Fruit fly (Drosophila melanogaster) whole organism, prepupa: ENCODE measurements around the gene Mst84B.

ENCODE experiments used
- CG10631 ChIP-seq: fragments of 200-800 bp; sonication (Bioruptor generic); optimal IDR thresholded peaks from 2 replicates; lab custom pipeline; 2016; ENCODE audit warnings: missing biosample characterization, missing genetic modification characterization
- CG10669 ChIP-seq: fragments of 200-800 bp; sonication (Bioruptor generic); optimal IDR thresholded peaks from 3 replicates; lab custom pipeline; 2018; ENCODE audit warnings: missing biosample characterization, mild to moderate bottlenecking, missing genetic modification characterization, moderate library complexity
- CG11762 ChIP-seq: fragments of 200-800 bp; sonication (Bioruptor generic); optimal IDR thresholded peaks from 3 replicates; lab custom pipeline; 2016; ENCODE audit warnings: missing biosample characterization, missing genetic modification characterization; ENCODE audit not compliant: insufficient read depth
- CG1621 ChIP-seq: fragments of 200-800 bp; sonication (Bioruptor generic); optimal IDR thresholded peaks from 3 replicates; lab custom pipeline; 2018; ENCODE audit warnings: missing biosample characterization, mild to moderate bottlenecking, missing genetic modification characterization
- CG16779 ChIP-seq: fragments of 200-800 bp; sonication (Bioruptor generic); optimal IDR thresholded peaks from 3 replicates; lab custom pipeline; 2017; ENCODE audit warnings: missing biosample characterization, mild to moderate bottlenecking, missing genetic modification characterization
- CG3032 ChIP-seq: fragments of 200-800 bp; optimal IDR thresholded peaks from 2 replicates; lab custom pipeline; 2019; ENCODE audit warnings: missing biosample characterization, mild to moderate bottlenecking, missing genetic modification characterization, moderate library complexity
- CG31627 ChIP-seq: fragments of 200-800 bp; sonication (Bioruptor generic); optimal IDR thresholded peaks from 3 replicates; lab custom pipeline; 2016; ENCODE audit warnings: missing biosample characterization, missing genetic modification characterization
- CG32006 ChIP-seq: fragments of 200-800 bp; sonication (Bioruptor generic); optimal IDR thresholded peaks from 3 replicates; lab custom pipeline; 2017; ENCODE audit warnings: missing biosample characterization, mild to moderate bottlenecking, missing genetic modification characterization
- CG34406 ChIP-seq: fragments of 200-800 bp; sonication (Bioruptor generic); optimal IDR thresholded peaks from 3 replicates; lab custom pipeline; 2016; ENCODE audit warnings: missing biosample characterization, missing genetic modification characterization
- CG3919 ChIP-seq: fragments of 200-800 bp; sonication (Bioruptor generic); optimal IDR thresholded peaks from 3 replicates; lab custom pipeline; 2016; ENCODE audit warnings: missing biosample characterization, missing genetic modification characterization
- CG4318 ChIP-seq: fragments of 200-800 bp; sonication (Bioruptor generic); optimal IDR thresholded peaks from 3 replicates; lab custom pipeline; 2017; ENCODE audit warnings: missing biosample characterization, mild to moderate bottlenecking, missing genetic modification characterization
- CG6163 ChIP-seq: fragments of 200-800 bp; sonication (Bioruptor generic); IDR thresholded peaks from 3 replicates; pipeline ENCODE4 v1.3.6; 2022; ENCODE audit warnings: missing biosample characterization, missing genetic modification characterization
- CG6792 ChIP-seq: fragments of 200-800 bp; sonication (Bioruptor generic); optimal IDR thresholded peaks from 3 replicates; lab custom pipeline; 2016; ENCODE audit warnings: missing biosample characterization, missing genetic modification characterization
- CG6808 ChIP-seq: fragments of 200-800 bp; sonication (Bioruptor generic); optimal IDR thresholded peaks from 3 replicates; lab custom pipeline; 2017; ENCODE audit warnings: missing biosample characterization, missing genetic modification characterization, mild to moderate bottlenecking, moderate library complexity, missing genetic modification reagents
- CG6854 ChIP-seq: fragments of 200-800 bp; sonication (Bioruptor generic); optimal IDR thresholded peaks from 2 replicates; lab custom pipeline; 2017; ENCODE audit warnings: missing biosample characterization, mild to moderate bottlenecking, missing genetic modification characterization
- CG7368 ChIP-seq: fragments of 200-800 bp; sonication (Bioruptor generic); optimal IDR thresholded peaks from 3 replicates; lab custom pipeline; 2016; ENCODE audit warnings: missing biosample characterization, missing genetic modification characterization
- CG8119 ChIP-seq: fragments of 200-800 bp; sonication (Bioruptor generic); IDR thresholded peaks from 3 replicates; pipeline ENCODE4 v1.3.6; 2022; ENCODE audit warnings: missing biosample characterization, missing genetic modification characterization
- CG8319 ChIP-seq: fragments of 200-800 bp; sonication (Bioruptor generic); optimal IDR thresholded peaks from 3 replicates; lab custom pipeline; 2016; ENCODE audit warnings: missing biosample characterization, missing genetic modification characterization
- CG8632 ChIP-seq: fragments of 200-800 bp; sonication (Bioruptor generic); optimal IDR thresholded peaks from 3 replicates; lab custom pipeline; 2016; ENCODE audit warnings: missing biosample characterization, missing genetic modification characterization
- CG9139 ChIP-seq: fragments of 200-800 bp; sonication (Bioruptor generic); optimal IDR thresholded peaks from 3 replicates; lab custom pipeline; 2017; ENCODE audit warnings: missing biosample characterization, mild to moderate bottlenecking, missing genetic modification characterization
- Eip75B ChIP-seq: fragments of 200-800 bp; sonication (Bioruptor generic); optimal IDR thresholded peaks from 3 replicates; lab custom pipeline; 2016; ENCODE audit warnings: missing biosample characterization, missing genetic modification characterization
- Eip78C ChIP-seq: fragments of 200-800 bp; sonication (Bioruptor generic); peaks from one replicate; lab custom pipeline; 2016; ENCODE audit warnings: missing biosample characterization, missing genetic modification characterization
- Eip93F ChIP-seq: fragments of 200-800 bp; sonication (Bioruptor generic); optimal IDR thresholded peaks from 2 replicates; lab custom pipeline; 2016; ENCODE audit warnings: missing biosample characterization, mild to moderate bottlenecking, missing genetic modification characterization
- Gug ChIP-seq: fragments of 200-800 bp; sonication (Bioruptor generic); IDR thresholded peaks from 2 replicates; pipeline ENCODE4 v1.3.6; 2022; ENCODE audit warnings: missing biosample characterization, missing genetic modification characterization
- Hr38 ChIP-seq: sonication (Bioruptor generic); optimal IDR thresholded peaks from 2 replicates; lab custom pipeline; 2016; ENCODE audit warnings: missing biosample characterization, missing genetic modification characterization
- Hr4 ChIP-seq: fragments of 200-800 bp; sonication (Bioruptor generic); optimal IDR thresholded peaks from 3 replicates; lab custom pipeline; 2016; ENCODE audit warnings: missing biosample characterization, missing genetic modification characterization
- Lpt ChIP-seq: fragments of 200-800 bp; sonication (Bioruptor generic); optimal IDR thresholded peaks from 3 replicates; lab custom pipeline; 2016; ENCODE audit warnings: missing biosample characterization, missing genetic modification characterization
- Met ChIP-seq: fragments of 200-800 bp; sonication (Bioruptor generic); optimal IDR thresholded peaks from 3 replicates; lab custom pipeline; 2016; ENCODE audit warnings: missing biosample characterization, missing genetic modification characterization
- OdsH ChIP-seq: fragments of 200-800 bp; sonication (Bioruptor generic); optimal IDR thresholded peaks from 3 replicates; lab custom pipeline; 2016; ENCODE audit warnings: missing biosample characterization, missing genetic modification characterization
- Sox102F ChIP-seq: fragments of 200-800 bp; sonication (Bioruptor generic); optimal IDR thresholded peaks from 2 replicates; lab custom pipeline; 2016; ENCODE audit warnings: missing biosample characterization, mild to moderate bottlenecking, missing genetic modification characterization
- Sox14 ChIP-seq: fragments of 200-800 bp; sonication (Bioruptor generic); optimal IDR thresholded peaks from 3 replicates; lab custom pipeline; 2016; ENCODE audit warnings: missing biosample characterization, missing genetic modification characterization
- achi ChIP-seq: fragments of 200-800 bp; sonication (Bioruptor generic); optimal IDR thresholded peaks from 3 replicates; lab custom pipeline; 2016; ENCODE audit warnings: missing biosample characterization, missing genetic modification characterization
- acj6 ChIP-seq: fragments of 200-800 bp; sonication (Bioruptor generic); optimal IDR thresholded peaks from 3 replicates; lab custom pipeline; 2016; ENCODE audit warnings: missing biosample characterization, missing genetic modification characterization
- cyc ChIP-seq: fragments of 200-800 bp; sonication (Bioruptor generic); optimal IDR thresholded peaks from 3 replicates; lab custom pipeline; 2016; ENCODE audit warnings: missing biosample characterization, missing genetic modification characterization
- dsx ChIP-seq: fragments of 200-800 bp; optimal IDR thresholded peaks from 3 replicates; lab custom pipeline; 2019; ENCODE audit warnings: missing biosample characterization, mild to moderate bottlenecking, missing genetic modification characterization, moderate library complexity; ENCODE audit not compliant: poor library complexity, severe bottlenecking
- eg ChIP-seq: fragments of 200-800 bp; sonication (Bioruptor generic); IDR thresholded peaks from 3 replicates; pipeline ENCODE4 v1.3.6; 2022; ENCODE audit warnings: missing biosample characterization, missing genetic modification characterization
- esn ChIP-seq: fragments of 200-800 bp; sonication (Bioruptor generic); optimal IDR thresholded peaks from 2 replicates; lab custom pipeline; 2016; ENCODE audit warnings: missing biosample characterization, mild to moderate bottlenecking, missing genetic modification characterization, moderate library complexity
- fd59A ChIP-seq: fragments of 200-800 bp; sonication (Bioruptor generic); optimal IDR thresholded peaks from 2 replicates; lab custom pipeline; 2017; ENCODE audit warnings: missing biosample characterization, mild to moderate bottlenecking, missing genetic modification characterization, missing genetic modification reagents
- fd85E ChIP-seq: fragments of 200-800 bp; sonication (Bioruptor generic); optimal IDR thresholded peaks from 3 replicates; lab custom pipeline; 2016; ENCODE audit warnings: missing biosample characterization, missing genetic modification characterization
- fkh ChIP-seq: fragments of 200-800 bp; sonication (Bioruptor generic); optimal IDR thresholded peaks from 3 replicates; lab custom pipeline; 2017; ENCODE audit warnings: missing biosample characterization, mild to moderate bottlenecking, missing genetic modification characterization, moderate library complexity
- lz ChIP-seq: fragments of 200-800 bp; sonication (Bioruptor generic); optimal IDR thresholded peaks from 3 replicates; lab custom pipeline; 2016; ENCODE audit warnings: missing biosample characterization, missing genetic modification characterization
- pdm3 ChIP-seq: fragments of 200-800 bp; sonication (Bioruptor generic); optimal IDR thresholded peaks from 3 replicates; lab custom pipeline; 2016; ENCODE audit warnings: missing biosample characterization, missing genetic modification characterization
- spab ChIP-seq: fragments of 200-800 bp; sonication (Bioruptor generic); optimal IDR thresholded peaks from 2 replicates; lab custom pipeline; 2017; ENCODE audit warnings: missing biosample characterization, mild to moderate bottlenecking, missing genetic modification characterization, missing genetic modification reagents
- ss ChIP-seq, 2 experiments: fragments of 200-800 bp; sonication (Bioruptor generic); optimal IDR thresholded peaks; 2 replicates in 1 of 2; 3 replicates in 1 of 2; lab custom pipeline; 2017 to 2018; ENCODE audit warnings: mild to moderate bottlenecking in 2 of 2, missing biosample characterization in 2 of 2, missing genetic modification characterization in 2 of 2, moderate library complexity in 1 of 2
- svp ChIP-seq: fragments of 200-800 bp; sonication (Bioruptor generic); peaks from one replicate; lab custom pipeline; 2016; ENCODE audit warnings: missing biosample characterization, missing genetic modification characterization
- topi ChIP-seq: fragments of 200-800 bp; sonication (Bioruptor generic); optimal IDR thresholded peaks from 3 replicates; lab custom pipeline; 2016; ENCODE audit warnings: missing biosample characterization, missing genetic modification characterization
- vri ChIP-seq: fragments of 200-800 bp; sonication (Bioruptor generic); optimal IDR thresholded peaks from 3 replicates; lab custom pipeline; 2016; ENCODE audit warnings: missing biosample characterization, mild to moderate bottlenecking, missing genetic modification characterization

Mst84B gene

dm6 chr3R:7089522-7090336, 27.8 kb downstream of the Mst84B start:
- TF ChIP-seq esn = no peak
- no peak for TF ChIP-seq CG3919 (GFP tag; lab: Kevin White, UChicago)
- no peak for TF ChIP-seq Sox102F (GFP tag; lab: Kevin White, UChicago)
- no peak for TF ChIP-seq lz (GFP tag; lab: Kevin White, UChicago)
- peak; percentile 35 for TF ChIP-seq CG6808 (GFP tag; lab: Kevin White, UChicago)
- TF ChIP-seq Met = peak; percentile 12
- no peak for TF ChIP-seq topi
- TF ChIP-seq Sox14 (GFP tag; lab: Kevin White, UChicago) = no peak
- TF ChIP-seq CG6792 (GFP tag; lab: Kevin White, UChicago) = no peak
- no peak for TF ChIP-seq CG31627 (GFP tag; lab: Kevin White, UChicago)
- peak; percentile 42 for TF ChIP-seq Eip78C (GFP tag; lab: Kevin White, UChicago)
- no peak for TF ChIP-seq Hr4 (GFP tag; lab: Kevin White, UChicago)
- TF ChIP-seq acj6 (GFP tag; lab: Kevin White, UChicago) = no peak
- peak; percentile 42 for TF ChIP-seq fkh
- no peak for TF ChIP-seq CG8319 (GFP tag; lab: Kevin White, UChicago)
- TF ChIP-seq CG16779 (tag; lab: Kevin White, UChicago) = no peak
- TF ChIP-seq cyc (GFP tag; lab: Kevin White, UChicago) = no peak
- peak; percentile 11 for TF ChIP-seq svp (GFP tag; lab: Kevin White, UChicago)
- no peak for TF ChIP-seq CG10631 (GFP tag; lab: Kevin White, UChicago)
- TF ChIP-seq fd59A (GFP tag; lab: Kevin White, UChicago) = no peak
- TF ChIP-seq pdm3 (GFP tag; lab: Kevin White, UChicago) = no peak
- TF ChIP-seq achi (GFP tag; lab: Kevin White, UChicago) = peak; percentile 2
- no peak for TF ChIP-seq Gug (GFP tag; lab: Robert Waterston, UW)
- TF ChIP-seq CG34406 = no peak
- no peak for TF ChIP-seq vri (GFP tag; lab: Kevin White, UChicago)
- peak; percentile 32 for TF ChIP-seq dsx (GFP tag; lab: Kevin White, UChicago)
- TF ChIP-seq ss (GFP tag; optimal IDR thresholded peaks at IDR 0.05; lab: Kevin White, UChicago) = peak in 1 of 2 experiments; percentile 13
- no peak for TF ChIP-seq CG10669 (GFP tag; lab: Kevin White, UChicago)
- peak; percentile 2 for TF ChIP-seq CG6854
- TF ChIP-seq CG11762 (GFP tag; lab: Kevin White, UChicago) = no peak
- TF ChIP-seq spab (GFP tag; lab: Kevin White, UChicago) = no peak
- TF ChIP-seq Eip93F (GFP tag; lab: Kevin White, UChicago) = no peak
- TF ChIP-seq CG8632 = no peak
- TF ChIP-seq OdsH (GFP tag; lab: Kevin White, UChicago) = no peak
- TF ChIP-seq Lpt (GFP tag; lab: Kevin White, UChicago) = peak; percentile 67
- no peak for TF ChIP-seq CG9139 (GFP tag; lab: Kevin White, UChicago)
- TF ChIP-seq, all 60 proteins: peak for 10

- TF ChIP-seq CG6163 (0 out of 3 replicates have a peak, but pooled peaks have one; percentile 7), CG4318 (GFP tag; lab: Kevin White, UChicago) (no peak), vri (GFP tag; lab: Kevin White, UChicago) (no peak), CG1621 (peak; percentile 13), Eip93F (GFP tag; lab: Kevin White, UChicago) (no peak), Sox102F (GFP tag; lab: Kevin White, UChicago) (no peak), CG6808 (GFP tag; lab: Kevin White, UChicago) (no peak), Gug (GFP tag; lab: Robert Waterston, UW) (no peak), CG6854 (no peak), eg (GFP tag; lab: Robert Waterston, UW) (peak; percentile 34; the same call in 1 of the 3 replicates), lz (GFP tag; lab: Kevin White, UChicago) (peak; percentile 1), CG8119 (peak; percentile 35; the same call in 2 of the 3 replicates), Eip78C (GFP tag; lab: Kevin White, UChicago) (peak; percentile 68), acj6 (GFP tag; lab: Kevin White, UChicago) (no peak), Eip75B (GFP tag; lab: Kevin White, UChicago) (no peak), CG8319 (GFP tag; lab: Kevin White, UChicago) (no peak), CG9139 (GFP tag; lab: Kevin White, UChicago) (no peak), CG7368 (GFP tag; lab: Kevin White, UChicago) (no peak), CG32006 (GFP tag; lab: Kevin White, UChicago) (no peak), Hr4 (GFP tag; lab: Kevin White, UChicago) (peak; percentile 26), topi (peak; percentile 16), CG3032 (tag; lab: Kevin White, UChicago) (peak; percentile 4), Hr38 (no peak), fd85E (GFP tag; lab: Kevin White, UChicago) (no peak), CG3919 (GFP tag; lab: Kevin White, UChicago) (peak; percentile 33)
Observed at dm6 chr3R:7090337-7090830, 28.4 kb downstream of the Mst84B start.
